Worm (Caenorhabditis elegans) whole organism, L4 larva: ENCODE measurements around the gene nadk-2.

Experiments used
- F44E2.7 ChIP-seq: fragments of 200-800 bp; sonication (Bioruptor generic); IDR thresholded peaks from 2 replicates; pipeline ENCODE4 v2.1.2; 2022; ENCODE audit warnings: missing genetic modification characterization, missing compliant biosample characterization
- F49E8.2 ChIP-seq: sonication (generic microtip); optimal IDR thresholded peaks from 2 replicates; lab custom pipeline; 2016; ENCODE audit warnings: missing compliant biosample characterization, mild to moderate bottlenecking, missing genetic modification characterization, borderline replicate concordance
- R02D3.7 ChIP-seq: fragments of 150-350 bp; sonication (generic microtip); optimal IDR thresholded peaks from 3 replicates; lab custom pipeline; 2014; ENCODE audit warnings: missing biosample characterization, missing genetic modification characterization
- aha-1 ChIP-seq: fragments of 150-350 bp; peaks from one replicate; lab custom pipeline; 2014; ENCODE audit warnings: missing biosample characterization, missing genetic modification characterization
- ctbp-1 ChIP-seq: fragments of 200-800 bp; sonication (Bioruptor generic); IDR thresholded peaks from 2 replicates; pipeline ENCODE4 v1.3.6; 2022; ENCODE audit warnings: missing genetic modification reagents, missing genetic modification characterization, missing compliant biosample characterization
- daf-8 ChIP-seq: fragments of 200-800 bp; sonication (Bioruptor generic); IDR thresholded peaks from 2 replicates; pipeline ENCODE4 v1.3.6; 2022; ENCODE audit warnings: missing genetic modification characterization, missing compliant biosample characterization
- dmd-6 ChIP-seq: fragments of 200-800 bp; sonication (Bioruptor generic); IDR thresholded peaks from 2 replicates; pipeline ENCODE4 v1.3.6; 2022; ENCODE audit warnings: missing genetic modification reagents, missing genetic modification characterization, missing compliant biosample characterization
- dpl-1 ChIP-seq: fragments of 150-350 bp; optimal IDR thresholded peaks from 2 replicates; lab custom pipeline; 2014; ENCODE audit warnings: missing biosample characterization, missing genetic modification reagents, missing genetic modification characterization
- dve-1 ChIP-seq: sonication (generic microtip); optimal IDR thresholded peaks from 2 replicates; lab custom pipeline; 2017; ENCODE audit warnings: antibody characterized with exemption, mild to moderate bottlenecking, missing genetic modification characterization, missing compliant biosample characterization; ENCODE audit not compliant: insufficient read depth
- egl-43 ChIP-seq: fragments of 200-800 bp; sonication (Bioruptor generic); IDR thresholded peaks from 2 replicates; pipeline ENCODE4 v1.3.6; 2022; ENCODE audit warnings: missing genetic modification reagents, missing genetic modification characterization, missing compliant biosample characterization
- lin-1 ChIP-seq: fragments of 200-800 bp; sonication (Bioruptor generic); IDR thresholded peaks from 2 replicates; pipeline ENCODE4 v1.3.6; 2022; ENCODE audit warnings: missing genetic modification reagents, missing genetic modification characterization, missing compliant biosample characterization
- lin-38 ChIP-seq: fragments of 200-800 bp; sonication (Bioruptor generic); IDR thresholded peaks from 2 replicates; pipeline ENCODE4 v1.3.6; 2022; ENCODE audit warnings: missing genetic modification reagents, missing genetic modification characterization, missing compliant biosample characterization
- lsy-2 ChIP-seq, 2 experiments: fragments of 150-350 bp in 1 of 2; sonication (generic microtip) in 1 of 2; optimal IDR thresholded peaks; 2 replicates each; lab custom pipeline; 2014 to 2017; ENCODE audit warnings: missing biosample characterization in 2 of 2, missing genetic modification characterization in 2 of 2
- mdl-1 ChIP-seq, 2 experiments: fragments of 150-350 bp in 1 of 2; sonication (generic microtip) in 1 of 2; optimal IDR thresholded peaks; 2 replicates each; lab custom pipeline; 2014 to 2017; ENCODE audit warnings: missing biosample characterization in 2 of 2, missing genetic modification characterization in 2 of 2
- mep-1 ChIP-seq: fragments of 150-350 bp; sonication (generic microtip); optimal IDR thresholded peaks from 3 replicates; lab custom pipeline; 2014; ENCODE audit warnings: missing biosample characterization, missing genetic modification characterization
- nhr-102 ChIP-seq: sonication (generic microtip); optimal IDR thresholded peaks from 2 replicates; lab custom pipeline; 2016; ENCODE audit warnings: mild to moderate bottlenecking, missing genetic modification characterization, moderate library complexity, missing compliant biosample characterization
- nhr-11 ChIP-seq: fragments of 150-350 bp; optimal IDR thresholded peaks from 2 replicates; lab custom pipeline; 2014; ENCODE audit warnings: missing biosample characterization, missing genetic modification characterization
- nhr-25 ChIP-seq: sonication (generic microtip); optimal IDR thresholded peaks from 2 replicates; lab custom pipeline; 2017; ENCODE audit warnings: missing genetic modification characterization, mild to moderate bottlenecking, missing compliant biosample characterization, antibody characterized with exemption, moderate library complexity, borderline replicate concordance; ENCODE audit not compliant: insufficient read depth
- nhr-28 ChIP-seq: fragments of 150-350 bp; optimal IDR thresholded peaks from 2 replicates; lab custom pipeline; 2014; ENCODE audit warnings: missing biosample characterization, missing genetic modification characterization
- nhr-41 ChIP-seq: fragments of 200-800 bp; sonication (Bioruptor generic); IDR thresholded peaks from 2 replicates; pipeline ENCODE4 v1.3.6; 2022; ENCODE audit warnings: missing genetic modification reagents, missing genetic modification characterization, missing compliant biosample characterization
- nhr-77 ChIP-seq: fragments of 150-350 bp; optimal IDR thresholded peaks from 2 replicates; lab custom pipeline; 2014; ENCODE audit warnings: missing biosample characterization, missing genetic modification characterization
- pqm-1 ChIP-seq: sonication (generic microtip); optimal IDR thresholded peaks from 2 replicates; lab custom pipeline; 2017; ENCODE audit warnings: missing biosample characterization, missing genetic modification characterization
- set-16 ChIP-seq: fragments of 200-800 bp; sonication (Bioruptor generic); IDR thresholded peaks from 2 replicates; pipeline ENCODE4 v1.3.6; 2022; ENCODE audit warnings: missing genetic modification reagents, missing genetic modification characterization, missing compliant biosample characterization
- snpc-1.2 ChIP-seq: fragments of 200-800 bp; sonication (Bioruptor generic); IDR thresholded peaks from 2 replicates; pipeline ENCODE4 v1.3.6; 2022; ENCODE audit warnings: missing genetic modification reagents, missing genetic modification characterization, missing compliant biosample characterization
- tra-1 ChIP-seq: fragments of 200-800 bp; sonication (Bioruptor generic); IDR thresholded peaks from 2 replicates; pipeline ENCODE4 v1.3.6; 2022; ENCODE audit warnings: missing genetic modification reagents, missing genetic modification characterization, missing compliant biosample characterization
- unc-62 ChIP-seq, 3 experiments: fragments of 150-350 bp in 1 of 3; sonication (generic microtip); optimal IDR thresholded peaks in 2 of 3; peaks in 1 of 3; 1 replicate in 1 of 3; 2 replicates in 2 of 3; lab custom pipeline; 2014 to 2017; ENCODE audit warnings: missing biosample characterization in 3 of 3, missing genetic modification characterization in 3 of 3, missing genetic modification reagents in 3 of 3, missing genotype in 1 of 3
- zag-1 ChIP-seq: fragments of 150-350 bp; optimal IDR thresholded peaks from 2 replicates; lab custom pipeline; 2014; ENCODE audit warnings: missing biosample characterization, missing genetic modification characterization
- zfp-2 ChIP-seq: sonication (generic microtip); optimal IDR thresholded peaks from 2 replicates; lab custom pipeline; 2016; ENCODE audit warnings: mild to moderate bottlenecking, missing genetic modification characterization, missing compliant biosample characterization

nadk-2 gene

DNA sequence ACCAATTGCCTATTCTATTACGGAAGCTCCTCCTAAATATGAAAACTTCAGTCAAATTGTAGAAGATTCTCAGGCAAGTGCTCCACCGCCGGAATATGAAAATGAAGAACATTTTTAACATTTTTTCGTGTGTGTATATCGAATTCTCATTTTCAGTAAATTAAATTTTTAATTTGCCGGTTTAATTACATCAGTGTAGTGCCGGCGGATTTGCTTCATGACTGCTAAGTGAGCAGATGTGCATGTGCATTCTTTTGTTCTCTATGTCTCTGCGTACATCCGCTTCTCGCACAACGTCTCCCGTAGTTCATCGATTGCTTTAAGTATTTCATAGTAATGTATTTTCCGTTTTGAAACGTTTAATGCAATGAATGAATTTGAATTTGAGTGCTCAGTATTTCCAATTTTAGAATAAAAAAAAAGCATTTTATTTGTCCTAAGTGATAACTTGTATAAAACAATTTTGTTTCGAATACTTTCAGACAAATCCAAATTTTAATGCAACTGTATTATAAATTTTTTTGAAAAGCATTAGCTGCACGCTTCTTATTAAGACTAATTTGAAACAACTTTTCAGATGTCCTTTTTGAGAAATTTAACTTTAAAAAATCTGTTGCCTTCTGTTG, 18.2 kb downstream of the nadk-2 start, which contains the start of gene Y17G7B.22:
Gene Y17G7B.22, plus strand, starts transcription at position 576 of the 626 bp plus-strand sequence.
- TF ChIP-seq nhr-25 (tag; lab: Kevin White, UChicago) (no peak), nhr-11 (tag; lab: Kevin White, UChicago) (no peak), nhr-41 (GFP tag; lab: Robert Waterston, UW) (no peak), dmd-6 (GFP tag; lab: Robert Waterston, UW) (no peak), F44E2.7 (GFP tag; lab: Robert Waterston, UW) (no peak), daf-8 (no peak), nhr-28 (tag; lab: Kevin White, UChicago) (no peak), dpl-1 (GFP tag; lab: Kevin White, UChicago) (no peak), zag-1 (tag; lab: Kevin White, UChicago) (no peak), nhr-102 (tag; lab: Kevin White, UChicago) (no peak), R02D3.7 (tag; lab: Kevin White, UChicago) (no peak)
- TF ChIP-seq, all 104 proteins: peak for 0

DNA sequence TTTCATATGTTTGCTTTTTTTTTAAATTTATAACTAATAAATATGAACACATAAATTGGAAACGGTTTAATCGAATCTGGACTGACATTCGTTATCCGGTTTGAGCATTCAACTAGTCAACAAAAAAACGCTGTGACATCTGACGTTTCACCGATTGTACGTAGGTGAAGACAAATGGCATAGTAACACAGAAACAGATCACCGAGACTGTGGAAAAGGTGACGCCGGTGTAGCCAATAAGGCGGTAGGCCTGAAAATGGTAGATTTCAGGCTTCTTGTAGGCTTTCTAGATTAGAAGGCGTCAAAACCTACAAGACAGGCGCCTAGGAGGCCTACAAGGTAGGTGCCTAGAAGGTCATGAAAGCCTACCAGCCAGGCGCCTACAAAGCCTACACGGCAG, 21.9 kb downstream of the nadk-2 start:
- TF ChIP-seq aha-1 (tag; lab: Kevin White, UChicago) = peak; percentile 97
- TF ChIP-seq ctbp-1 (GFP tag; lab: Robert Waterston, UW) = no peak

DNA sequence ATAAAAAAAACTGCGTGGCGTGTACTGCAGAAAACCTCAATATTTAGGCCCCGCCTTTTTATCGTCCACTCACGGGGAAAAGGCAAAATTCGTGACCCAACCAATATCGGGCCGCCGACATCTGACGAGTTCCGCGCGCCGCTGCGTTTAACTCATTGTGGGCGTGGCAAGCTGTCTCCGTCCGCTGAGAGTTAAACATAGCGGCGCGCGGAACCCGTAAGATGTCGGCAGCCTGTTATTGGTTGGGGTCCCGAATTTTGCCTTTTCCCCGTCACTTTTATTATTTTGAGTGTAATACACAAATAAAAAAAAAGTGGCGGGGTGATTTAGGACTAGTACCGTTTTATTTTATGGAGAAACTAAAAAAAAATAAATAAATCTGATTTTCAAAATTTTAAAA, 27.0 kb downstream of the nadk-2 start:
- TF ChIP-seq aha-1 (tag; lab: Kevin White, UChicago) (no peak), set-16 (peak; percentile 41; the same call in 1 of the 2 replicates), lin-38 (GFP tag; lab: Robert Waterston, UW) (peak; percentile 19; the same call in 1 of the 2 replicates)

DNA sequence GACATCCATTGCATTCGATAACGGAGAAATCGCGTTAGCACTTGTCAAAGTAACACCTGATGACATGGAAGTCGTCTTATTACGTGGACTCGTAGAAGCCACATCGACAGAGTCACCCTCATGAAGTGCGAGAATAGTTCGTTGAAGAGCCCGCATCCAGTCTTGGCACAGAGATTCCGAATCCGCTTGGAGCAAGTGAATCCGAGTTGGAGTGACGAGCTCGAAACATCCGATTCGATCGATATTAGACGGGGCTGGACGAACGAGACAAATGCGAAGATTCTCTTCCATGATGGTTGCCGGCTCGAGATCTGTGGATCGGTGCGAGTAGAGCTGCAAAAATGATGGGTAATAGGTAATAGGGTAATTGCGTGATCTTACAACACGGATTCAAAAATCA, 27.9 kb downstream of the nadk-2 start:
- TF ChIP-seq tra-1 (GFP tag; lab: Robert Waterston, UW) = no peak
- TF ChIP-seq unc-62 (GFP tag; optimal IDR thresholded peaks at IDR 0.05 in 1 of 2; lab: Kevin White, UChicago) = peak in 1 of 2 experiments; percentile 98
- TF ChIP-seq unc-62 (tag; optimal IDR thresholded peaks at IDR 0.05; lab: Kevin White, UChicago) = no peak

DNA sequence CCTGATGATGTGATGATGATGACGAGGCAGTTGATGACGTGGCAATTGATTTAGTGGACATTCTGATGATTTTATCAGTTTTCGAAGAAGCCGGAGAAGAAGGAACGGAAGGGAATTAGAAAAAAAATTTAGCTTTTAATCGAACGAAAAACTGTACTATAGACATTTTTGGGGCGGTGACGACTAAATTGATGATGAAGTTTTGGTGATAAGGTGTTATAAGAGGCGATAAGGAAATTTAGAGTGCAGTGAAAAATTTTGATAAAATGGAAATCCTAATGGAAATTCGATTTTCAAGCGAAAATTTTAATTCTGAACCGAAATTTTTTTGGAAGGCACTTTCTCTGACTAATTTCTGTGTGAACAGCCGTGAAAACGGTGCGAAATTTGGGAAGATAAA, 30.6 kb downstream of the nadk-2 start:
- TF ChIP-seq dve-1 (tag; lab: Kevin White, UChicago) (peak; percentile 47), nhr-77 (no peak), lin-38 (GFP tag; lab: Robert Waterston, UW) (no peak), pqm-1 (tag; lab: Kevin White, UChicago) (peak; percentile 34), zfp-2 (no peak)

DNA sequence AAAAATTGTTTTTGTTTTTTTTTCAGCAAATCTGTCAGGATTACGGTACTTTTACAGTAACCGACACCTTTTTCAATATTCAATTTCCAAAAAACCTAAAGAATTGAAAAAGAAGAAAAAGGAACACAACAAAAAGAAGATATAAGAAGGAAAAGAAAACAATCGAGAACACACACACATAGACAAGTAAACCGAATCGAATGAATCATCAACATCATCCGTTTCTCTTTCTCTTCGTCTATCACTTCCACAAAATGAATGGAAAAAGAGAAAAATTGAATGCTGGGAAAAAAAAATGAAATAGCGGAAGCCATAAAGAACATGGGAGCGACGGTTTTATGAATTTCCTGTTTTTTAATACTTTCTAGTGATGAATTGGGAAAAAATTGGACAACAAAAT, 32.1 kb downstream of the nadk-2 start:
- TF ChIP-seq dve-1 (tag; lab: Kevin White, UChicago) (peak; percentile 52), lin-1 (no peak), mdl-1 (tag; optimal IDR thresholded peaks at IDR 0.05; lab: Kevin White, UChicago) (no peak), lsy-2 (tag; optimal IDR thresholded peaks at IDR 0.05; lab: Kevin White, UChicago) (peak in 1 of 2 experiments; percentile 33), F49E8.2 (tag; lab: Kevin White, UChicago) (no peak), pqm-1 (tag; lab: Kevin White, UChicago) (no peak), snpc-1.2 (GFP tag; lab: Robert Waterston, UW) (no peak), egl-43 (GFP tag; lab: Robert Waterston, UW) (no peak), mep-1 (tag; lab: Kevin White, UChicago) (no peak), dpl-1 (GFP tag; lab: Kevin White, UChicago) (no peak)
